Worm (Caenorhabditis elegans) whole organism, early embryonic: ENCODE results near the gene smc-5.

ENCODE experiments used
- B0310.2 ChIP-seq: sonication (generic microtip); optimal IDR thresholded peaks from 2 replicates; lab custom pipeline; 2016; ENCODE audit warnings: mild to moderate bottlenecking, missing genetic modification characterization, missing compliant biosample characterization
- F13C5.2 ChIP-seq: sonication (generic microtip); optimal IDR thresholded peaks from 2 replicates; lab custom pipeline; 2017; ENCODE audit warnings: mild to moderate bottlenecking, missing genetic modification characterization, inconsistent platforms, missing compliant biosample characterization
- aly-1 ChIP-seq: sonication (generic microtip); optimal IDR thresholded peaks from 2 replicates; lab custom pipeline; 2016; ENCODE audit warnings: missing genetic modification characterization, missing compliant biosample characterization
- ama-1 ChIP-seq: fragments of 150-350 bp; optimal IDR thresholded peaks from 2 replicates; lab custom pipeline; 2014
- ceh-13 ChIP-seq: fragments of 200-800 bp; sonication (Bioruptor generic); optimal IDR thresholded peaks from 2 replicates; lab custom pipeline; 2018; ENCODE audit warnings: mild to moderate bottlenecking, missing genetic modification characterization, missing compliant biosample characterization
- ceh-36 ChIP-seq: sonication (generic microtip); optimal IDR thresholded peaks from 2 replicates; lab custom pipeline; 2016; ENCODE audit warnings: missing genetic modification characterization, inconsistent platforms, missing compliant biosample characterization
- ets-7 ChIP-seq: sonication (generic microtip); optimal IDR thresholded peaks from 2 replicates; lab custom pipeline; 2016; ENCODE audit warnings: missing genotype, missing genetic modification characterization, missing compliant biosample characterization
- flt-1 ChIP-seq: fragments of 200-800 bp; sonication (Bioruptor generic); IDR thresholded peaks from 2 replicates; pipeline ENCODE4 v1.3.6; 2022; ENCODE audit warnings: missing genetic modification characterization, missing compliant biosample characterization
- hmbx-1 ChIP-seq: sonication (generic microtip); optimal IDR thresholded peaks from 2 replicates; lab custom pipeline; 2016; ENCODE audit warnings: mild to moderate bottlenecking, missing genetic modification characterization, missing compliant biosample characterization
- hmg-4 ChIP-seq: fragments of 200-800 bp; sonication (Bioruptor generic); optimal IDR thresholded peaks from 2 replicates; lab custom pipeline; 2018; ENCODE audit warnings: mild to moderate bottlenecking, missing genetic modification characterization, missing compliant biosample characterization
- hnd-1 ChIP-seq: sonication (generic microtip); optimal IDR thresholded peaks from 2 replicates; lab custom pipeline; 2016; ENCODE audit warnings: missing genetic modification characterization, missing compliant biosample characterization
- pes-1 ChIP-seq: fragments of 200-800 bp; sonication (Bioruptor generic); IDR thresholded peaks from 2 replicates; pipeline ENCODE4 v1.3.6; 2022; ENCODE audit warnings: missing genetic modification reagents, missing genetic modification characterization, missing compliant biosample characterization
- scrt-1 ChIP-seq: fragments of 200-800 bp; sonication (Bioruptor generic); IDR thresholded peaks from 2 replicates; pipeline ENCODE4 v1.3.6; 2022; ENCODE audit warnings: missing genetic modification characterization, missing compliant biosample characterization
- sea-1 ChIP-seq: fragments of 200-800 bp; sonication (Bioruptor generic); conservative IDR thresholded peaks from 2 replicates; pipeline ENCODE4 v1.3.6; 2022; ENCODE audit warnings: missing genetic modification characterization, missing compliant biosample characterization
- tbx-11 ChIP-seq: fragments of 200-800 bp; sonication (Bioruptor generic); IDR thresholded peaks from 2 replicates; pipeline ENCODE4 v1.3.6; 2022; ENCODE audit warnings: missing genetic modification characterization, missing compliant biosample characterization
- tbx-37 ChIP-seq: fragments of 200-800 bp; sonication (Bioruptor generic); conservative IDR thresholded peaks from 2 replicates; pipeline ENCODE4 v1.3.6; 2022; ENCODE audit warnings: missing genetic modification reagents, missing genetic modification characterization, missing compliant biosample characterization
- tra-4 ChIP-seq: sonication (generic microtip); optimal IDR thresholded peaks from 2 replicates; lab custom pipeline; 2017; ENCODE audit warnings: missing genetic modification characterization, missing compliant biosample characterization

Gene smc-5

DNA sequence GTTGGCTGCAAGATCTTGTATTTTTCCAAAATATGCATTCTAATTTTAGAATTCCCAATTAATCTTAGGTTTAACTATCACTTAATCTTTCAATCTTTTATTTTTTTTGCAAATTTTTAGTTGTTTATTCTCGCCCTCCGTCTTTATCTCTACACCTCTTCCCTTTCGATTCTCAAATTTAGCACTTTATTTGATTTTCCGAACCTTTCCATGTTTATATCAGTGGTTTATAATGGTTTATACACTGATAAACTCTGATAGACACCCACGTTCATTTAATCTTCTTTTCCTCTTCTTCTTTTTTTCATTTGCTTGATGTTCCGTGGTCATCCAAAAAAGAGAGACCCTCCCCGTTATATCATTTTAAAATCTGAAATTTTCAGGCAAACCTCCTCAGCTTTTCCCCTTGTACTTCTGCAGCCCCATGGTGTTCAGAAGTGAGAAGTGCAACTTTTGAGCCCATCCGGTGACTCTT is 39.5 kb upstream of the smc-5 start, which contains the start of the genes nsy-1 and F59A6.13:
nsy-1 (plus strand) TSS at position 377 of the 475 bp plus-strand sequence.
F59A6.13 (plus strand) TSS at position 425 of the 475 bp plus-strand sequence.
- no peak for TF ChIP-seq flt-1 (GFP tag; lab: Robert Waterston, UW)
- TF ChIP-seq hnd-1 (tag; lab: Kevin White, UChicago) = no peak
- TF ChIP-seq tbx-37 = no peak
- no peak for TF ChIP-seq ceh-13
- TF ChIP-seq sea-1 (GFP tag; lab: Robert Waterston, UW) = no peak
- no peak for TF ChIP-seq aly-1 (tag; lab: Kevin White, UChicago)
- TF ChIP-seq hmg-4 (GFP tag; lab: Kevin White, UChicago) = no peak
- TF ChIP-seq scrt-1 (GFP tag; lab: Robert Waterston, UW) = no peak
- TF ChIP-seq ama-1 = no peak
- TF ChIP-seq pes-1 (GFP tag; lab: Robert Waterston, UW) = no peak
- TF ChIP-seq hmbx-1 (tag; lab: Kevin White, UChicago) = no peak
- no peak for TF ChIP-seq tra-4 (tag; lab: Kevin White, UChicago)
- no peak for TF ChIP-seq ceh-36 (tag; lab: Kevin White, UChicago)
- TF ChIP-seq F13C5.2 (tag; lab: Kevin White, UChicago) = no peak
- no peak for TF ChIP-seq tbx-11 (GFP tag; lab: Robert Waterston, UW)
- TF ChIP-seq ets-7 (tag; lab: Kevin White, UChicago) = no peak
- no peak for TF ChIP-seq B0310.2

DNA sequence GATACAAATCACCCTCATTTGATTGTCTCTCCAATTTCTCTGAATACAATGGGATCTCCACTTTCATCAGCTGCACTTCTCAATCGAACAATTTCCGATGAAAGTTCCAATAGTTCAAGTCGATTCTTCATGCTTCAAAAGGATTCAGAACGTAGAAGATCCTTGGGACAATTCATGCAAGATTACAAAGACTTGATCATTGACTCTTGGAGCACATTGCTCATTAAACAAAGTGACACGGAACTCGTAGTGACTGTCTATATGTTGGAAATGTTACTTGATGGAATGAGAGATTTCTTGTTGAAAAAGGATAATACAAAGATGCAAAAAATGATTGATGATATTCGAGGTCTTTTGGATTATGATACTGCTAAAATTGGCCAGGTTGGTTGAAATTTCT is 34.0 kb upstream of the smc-5 start:
- TF ChIP-seq ets-7 (tag; lab: Kevin White, UChicago) (no peak), scrt-1 (GFP tag; lab: Robert Waterston, UW) (no peak), ama-1 (no peak), hnd-1 (tag; lab: Kevin White, UChicago) (no peak), hmg-4 (GFP tag; lab: Kevin White, UChicago) (no peak), tbx-11 (GFP tag; lab: Robert Waterston, UW) (no peak), pes-1 (GFP tag; lab: Robert Waterston, UW) (no peak), B0310.2 (no peak), aly-1 (tag; lab: Kevin White, UChicago) (no peak), flt-1 (GFP tag; lab: Robert Waterston, UW) (no peak), tbx-37 (no peak), F13C5.2 (tag; lab: Kevin White, UChicago) (no peak), hmbx-1 (tag; lab: Kevin White, UChicago) (no peak), ceh-13 (no peak), ceh-36 (tag; lab: Kevin White, UChicago) (no peak)

DNA sequence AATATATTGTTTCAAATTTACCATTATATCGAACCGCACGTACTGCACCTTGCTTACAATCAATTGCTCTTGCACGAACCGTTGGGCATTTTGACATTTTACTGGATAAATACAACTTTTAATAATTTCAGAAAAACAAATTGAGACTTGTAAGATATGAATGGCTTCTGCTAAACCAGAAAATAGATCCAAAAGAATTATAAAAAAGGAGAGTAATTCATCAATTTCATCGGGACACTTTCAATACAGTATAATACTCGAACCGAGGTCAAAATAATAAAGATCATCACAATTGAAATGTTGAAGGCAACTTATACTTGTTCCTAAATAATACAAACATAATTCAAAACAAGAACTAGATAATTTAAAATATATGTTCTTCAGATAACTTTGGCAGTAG is 30.3 kb upstream of the smc-5 start, which contains the start of gene wdr-83:
wdr-83 (minus strand) TSS at position 101 of the 400 bp plus-strand sequence.
- TF ChIP-seq scrt-1 (GFP tag; lab: Robert Waterston, UW) (no peak), ama-1 (no peak), hmg-4 (GFP tag; lab: Kevin White, UChicago) (no peak), sea-1 (GFP tag; lab: Robert Waterston, UW) (no peak), tbx-11 (GFP tag; lab: Robert Waterston, UW) (no peak), aly-1 (tag; lab: Kevin White, UChicago) (no peak), flt-1 (GFP tag; lab: Robert Waterston, UW) (no peak), F13C5.2 (tag; lab: Kevin White, UChicago) (no peak), hmbx-1 (tag; lab: Kevin White, UChicago) (no peak), pes-1 (GFP tag; lab: Robert Waterston, UW) (no peak), ceh-13 (no peak), tbx-37 (no peak)

DNA sequence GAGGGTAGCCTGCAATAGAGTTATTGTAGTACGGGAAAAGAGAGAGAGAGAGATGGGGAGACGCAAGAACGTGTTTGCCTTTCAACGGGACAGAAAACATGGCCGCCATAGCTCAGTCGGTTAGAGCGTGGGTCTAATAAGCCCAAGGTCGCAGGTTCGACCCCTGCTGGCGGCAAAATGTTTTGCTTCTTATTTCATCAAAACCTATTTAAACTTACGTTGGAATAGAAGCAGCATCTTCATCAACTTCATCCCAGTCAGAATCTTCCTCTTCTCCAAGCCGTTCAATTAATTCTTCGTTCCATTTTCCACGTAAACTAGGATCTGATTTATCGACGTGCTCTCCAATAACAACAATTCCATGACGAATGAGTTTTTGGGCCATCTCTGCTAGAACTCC is 29.3 kb upstream of the smc-5 start:
- TF ChIP-seq pes-1 (GFP tag; lab: Robert Waterston, UW) = peak; percentile 96
- peak; percentile 91 for TF ChIP-seq ets-7 (tag; lab: Kevin White, UChicago)
- TF ChIP-seq scrt-1 (GFP tag; lab: Robert Waterston, UW) = peak; percentile 95
- peak; percentile 92 for TF ChIP-seq ceh-36 (tag; lab: Kevin White, UChicago)
- peak; percentile 94 for TF ChIP-seq B0310.2
- TF ChIP-seq tbx-11 (GFP tag; lab: Robert Waterston, UW) = peak; percentile 94
- TF ChIP-seq aly-1 (tag; lab: Kevin White, UChicago) = peak; percentile 96
- peak; percentile 74 for TF ChIP-seq ama-1
- peak; percentile 83 for TF ChIP-seq hmbx-1 (tag; lab: Kevin White, UChicago)
- peak; percentile 94 for TF ChIP-seq tbx-37
- TF ChIP-seq tra-4 (tag; lab: Kevin White, UChicago) = peak; percentile 81
- TF ChIP-seq hnd-1 (tag; lab: Kevin White, UChicago) = peak; percentile 79
- peak; percentile 98 for TF ChIP-seq hmg-4 (GFP tag; lab: Kevin White, UChicago)
- peak; percentile 91 for TF ChIP-seq flt-1 (GFP tag; lab: Robert Waterston, UW)
- TF ChIP-seq F13C5.2 (tag; lab: Kevin White, UChicago) = peak; percentile 97
- peak; percentile 92 for TF ChIP-seq sea-1 (GFP tag; lab: Robert Waterston, UW)
- TF ChIP-seq ceh-13 = peak; percentile 77

DNA sequence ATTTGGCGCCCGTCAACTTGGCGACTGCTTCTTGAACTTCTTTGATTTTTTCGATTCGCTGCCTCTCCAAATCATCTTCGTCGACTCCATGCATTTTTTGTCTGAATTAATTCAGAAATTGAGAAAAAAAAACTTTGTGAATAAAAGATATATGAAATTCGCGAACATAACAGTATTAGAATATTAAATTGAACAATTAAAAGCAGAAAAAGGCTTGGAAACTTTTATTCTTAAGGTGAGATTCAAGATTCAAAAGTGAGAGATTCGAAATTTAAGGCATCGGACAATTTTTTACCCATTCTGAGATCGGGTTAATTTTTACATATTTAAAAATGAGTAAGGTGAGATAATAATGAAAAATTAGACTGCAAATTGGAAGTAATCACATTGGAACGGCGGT is 28.0 kb upstream of the smc-5 start, which contains the start of gene F33G12.3:
F33G12.3 (minus strand) TSS at position 101 of the 400 bp plus-strand sequence.
- TF ChIP-seq tra-4 (tag; lab: Kevin White, UChicago) (no peak), flt-1 (GFP tag; lab: Robert Waterston, UW) (no peak), ceh-13 (no peak), aly-1 (tag; lab: Kevin White, UChicago) (no peak), hnd-1 (tag; lab: Kevin White, UChicago) (no peak), B0310.2 (no peak), tbx-11 (GFP tag; lab: Robert Waterston, UW) (no peak), F13C5.2 (tag; lab: Kevin White, UChicago) (no peak), ets-7 (tag; lab: Kevin White, UChicago) (no peak), hmbx-1 (tag; lab: Kevin White, UChicago) (no peak), tbx-37 (no peak)

DNA sequence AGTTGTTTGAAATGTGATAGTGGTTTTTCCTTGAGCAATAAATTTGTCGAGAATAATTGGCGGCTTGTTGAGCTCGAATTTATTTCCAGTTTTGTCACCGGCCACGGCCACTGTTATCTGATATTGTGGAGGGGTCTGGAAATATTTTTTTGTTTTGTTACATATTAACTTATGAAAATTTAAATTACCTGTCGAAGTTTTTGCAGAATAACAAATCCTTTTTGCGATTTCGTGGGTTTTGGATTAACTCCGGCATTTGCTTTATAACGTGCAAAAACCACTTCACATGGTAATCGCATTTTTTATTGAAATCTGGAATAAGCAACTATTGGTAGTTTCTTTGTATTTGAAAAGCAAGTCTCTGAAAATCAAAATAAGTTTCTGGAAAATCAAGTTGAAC is 25.8 kb upstream of the smc-5 start, which contains the start of gene lrr-1:
lrr-1 (minus strand) TSS at position 312 of the 400 bp plus-strand sequence.
- TF ChIP-seq F13C5.2 (tag; lab: Kevin White, UChicago) = no peak
- TF ChIP-seq ama-1 = no peak
- TF ChIP-seq ceh-13 = no peak
- TF ChIP-seq tbx-37 = no peak
- TF ChIP-seq tra-4 (tag; lab: Kevin White, UChicago) = no peak
- no peak for TF ChIP-seq pes-1 (GFP tag; lab: Robert Waterston, UW)
